Fruit fly (Drosophila melanogaster): ENCODE measurements around the gene CG9733.

DNA sequence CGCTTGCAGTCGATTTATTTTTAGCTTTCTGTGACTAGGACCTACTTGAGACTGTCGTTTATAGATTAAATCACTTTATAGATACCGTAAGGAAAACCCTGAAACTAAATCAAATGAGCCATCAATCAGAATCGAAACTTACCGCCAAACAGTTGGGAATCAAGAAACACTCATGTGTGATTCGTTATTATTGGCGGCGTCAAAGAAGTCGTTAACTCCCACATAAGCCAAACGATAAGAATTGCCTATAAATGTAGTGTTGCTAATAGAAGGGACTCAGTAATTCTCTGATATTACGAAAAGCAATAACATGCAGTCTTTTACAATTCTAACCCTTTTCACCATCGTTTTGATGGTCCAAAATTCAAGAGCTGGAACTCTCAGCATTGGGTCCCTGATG lies 6.4 kb upstream of the CG9733 start, which contains the start of gene CG18404:
- TF ChIP-seq CTCF (optimal IDR thresholded peaks at IDR 0.05) (no peak), CG8478 (optimal IDR thresholded peaks at IDR 0.05) (no peak)
